Fruit fly (Drosophila melanogaster) whole organism, embryonic: ENCODE measurements around the gene ct.

Source experiments
- ATbp ChIP-seq: fragments of 200-800 bp; sonication (Bioruptor generic); optimal IDR thresholded peaks from 2 replicates; lab custom pipeline; 2017; ENCODE audit warnings: missing biosample characterization, mild to moderate bottlenecking, missing genetic modification characterization, missing genetic modification reagents
- Ada2b ChIP-seq: fragments of 200-800 bp; sonication (Bioruptor generic); IDR thresholded peaks from 2 replicates; pipeline ENCODE4 v1.3.6; 2022; ENCODE audit warnings: missing biosample characterization, missing genetic modification characterization
- B-H1 ChIP-seq: fragments of 200-800 bp; sonication (Bioruptor generic); IDR thresholded peaks from 3 replicates; pipeline ENCODE4 v1.3.6; 2022; ENCODE audit warnings: missing biosample characterization, missing genetic modification characterization
- BEAF-32 ChIP-seq: fragments of 200-800 bp; sonication (Bioruptor generic); optimal IDR thresholded peaks from 3 replicates; lab custom pipeline; 2017; ENCODE audit warnings: missing biosample characterization, missing genetic modification characterization, mild to moderate bottlenecking, moderate library complexity, missing genetic modification reagents
- CG10565 ChIP-seq: fragments of 200-800 bp; sonication (Bioruptor generic); optimal IDR thresholded peaks from 3 replicates; lab custom pipeline; 2016; ENCODE audit warnings: missing biosample characterization, mild to moderate bottlenecking, missing genetic modification characterization
- CG11247 ChIP-seq: fragments of 200-800 bp; sonication (Bioruptor generic); IDR thresholded peaks from 2 replicates; pipeline ENCODE4 v1.3.6; 2022; ENCODE audit warnings: missing biosample characterization, missing genetic modification characterization
- CG12236 ChIP-seq: fragments of 200-800 bp; sonication (Bioruptor generic); optimal IDR thresholded peaks from 2 replicates; lab custom pipeline; 2016; ENCODE audit warnings: missing biosample characterization, missing genetic modification characterization
- CG13424 ChIP-seq: fragments of 200-800 bp; sonication (Bioruptor generic); optimal IDR thresholded peaks from 2 replicates; lab custom pipeline; 2019; ENCODE audit warnings: missing biosample characterization, mild to moderate bottlenecking, missing genetic modification characterization, moderate library complexity
- CG15073 ChIP-seq: fragments of 200-800 bp; sonication (Bioruptor generic); optimal IDR thresholded peaks from 2 replicates; lab custom pipeline; 2016; ENCODE audit warnings: missing biosample characterization, missing genetic modification characterization
- CG15696 ChIP-seq: fragments of 200-800 bp; sonication (Bioruptor generic); optimal IDR thresholded peaks from 2 replicates; lab custom pipeline; 2019; ENCODE audit warnings: missing biosample characterization, mild to moderate bottlenecking, missing genetic modification characterization, moderate library complexity
- CG16815 ChIP-seq: fragments of 200-800 bp; sonication (Bioruptor generic); optimal IDR thresholded peaks from 3 replicates; lab custom pipeline; 2017; ENCODE audit warnings: missing biosample characterization, mild to moderate bottlenecking, missing genetic modification characterization
- CG17359 ChIP-seq: fragments of 200-800 bp; sonication (Bioruptor generic); optimal IDR thresholded peaks from 3 replicates; lab custom pipeline; 2018; ENCODE audit warnings: missing biosample characterization, mild to moderate bottlenecking, missing genetic modification characterization, moderate library complexity
- CG18476 ChIP-seq: fragments of 200-800 bp; sonication (Bioruptor generic); optimal IDR thresholded peaks from 2 replicates; lab custom pipeline; 2016; ENCODE audit warnings: missing biosample characterization, mild to moderate bottlenecking, missing genetic modification characterization
- CG18764 ChIP-seq: fragments of 200-800 bp; sonication (Bioruptor generic); optimal IDR thresholded peaks from 3 replicates; lab custom pipeline; 2016; ENCODE audit warnings: missing biosample characterization, missing genetic modification characterization
- CG2199 ChIP-seq: fragments of 200-800 bp; sonication (Bioruptor generic); IDR thresholded peaks from 3 replicates; pipeline ENCODE4 v1.3.6; 2022; ENCODE audit warnings: missing biosample characterization, missing genetic modification characterization
- CG32532 ChIP-seq: fragments of 200-800 bp; sonication (Bioruptor generic); IDR thresholded peaks from 2 replicates; pipeline ENCODE4 v1.3.6; 2022; ENCODE audit warnings: missing biosample characterization, missing genetic modification characterization
- CG34224 ChIP-seq: fragments of 200-800 bp; sonication (Bioruptor generic); IDR thresholded peaks from 3 replicates; pipeline ENCODE4 v1.3.6; 2022; ENCODE audit warnings: missing biosample characterization, missing genetic modification characterization; ENCODE audit not compliant: partially characterized antibody
- CG4424 ChIP-seq: fragments of 200-800 bp; sonication (Bioruptor generic); optimal IDR thresholded peaks from 3 replicates; lab custom pipeline; 2016; ENCODE audit warnings: missing biosample characterization, missing genetic modification characterization
- CG8388 ChIP-seq: fragments of 200-800 bp; sonication (Bioruptor generic); optimal IDR thresholded peaks from 2 replicates; lab custom pipeline; 2019; ENCODE audit warnings: missing biosample characterization, mild to moderate bottlenecking, missing genetic modification characterization, moderate library complexity
- CG9727 ChIP-seq: fragments of 200-800 bp; sonication (Bioruptor generic); optimal IDR thresholded peaks from 3 replicates; lab custom pipeline; 2017; ENCODE audit warnings: missing biosample characterization, mild to moderate bottlenecking, missing genetic modification characterization
- CG9797 ChIP-seq: fragments of 200-800 bp; sonication (Bioruptor generic); optimal IDR thresholded peaks from 3 replicates; lab custom pipeline; 2018; ENCODE audit warnings: missing biosample characterization, mild to moderate bottlenecking, missing genetic modification characterization
- Camta ChIP-seq: fragments of 200-800 bp; sonication (Bioruptor generic); optimal IDR thresholded peaks from 2 replicates; lab custom pipeline; 2016; ENCODE audit warnings: missing biosample characterization, missing genetic modification characterization
- D19B ChIP-seq: fragments of 200-800 bp; sonication (Bioruptor generic); optimal IDR thresholded peaks from 2 replicates; lab custom pipeline; 2017; ENCODE audit warnings: missing biosample characterization, mild to moderate bottlenecking, missing genetic modification characterization
- Dref ChIP-seq: fragments of 200-800 bp; sonication (Bioruptor generic); IDR thresholded peaks from 2 replicates; pipeline ENCODE4 v1.3.6; 2022; ENCODE audit warnings: missing biosample characterization, missing genetic modification characterization
- Hey ChIP-seq: fragments of 200-800 bp; sonication (Bioruptor generic); optimal IDR thresholded peaks from 3 replicates; lab custom pipeline; 2018; ENCODE audit warnings: missing biosample characterization, mild to moderate bottlenecking, missing genetic modification characterization
- Med ChIP-seq: fragments of 200-800 bp; sonication (Bioruptor generic); peaks from one replicate; lab custom pipeline; 2016; ENCODE audit warnings: missing biosample characterization, missing genetic modification characterization, mild to moderate bottlenecking, inconsistent platforms, moderate library complexity
- Meics ChIP-seq: fragments of 200-800 bp; sonication (Bioruptor generic); optimal IDR thresholded peaks from 2 replicates; lab custom pipeline; 2017; ENCODE audit warnings: missing biosample characterization, mild to moderate bottlenecking, missing genetic modification characterization
- NC2β ChIP-seq: fragments of 200-800 bp; sonication (Bioruptor generic); optimal IDR thresholded peaks from 2 replicates; lab custom pipeline; 2016; ENCODE audit warnings: missing biosample characterization, missing genetic modification characterization
- Ravus ChIP-seq: fragments of 200-800 bp; sonication (Bioruptor generic); IDR thresholded peaks from 2 replicates; pipeline ENCODE4 v1.3.6; 2022; ENCODE audit warnings: missing biosample characterization, missing genetic modification characterization
- Taf1 ChIP-seq: fragments of 200-800 bp; sonication (Bioruptor generic); IDR thresholded peaks from 2 replicates; pipeline ENCODE4 v1.3.6; 2022; ENCODE audit warnings: missing biosample characterization, missing genetic modification characterization
- amos ChIP-seq: fragments of 200-800 bp; sonication (Bioruptor generic); IDR thresholded peaks from 2 replicates; pipeline ENCODE4 v1.3.6; 2022; ENCODE audit warnings: missing biosample characterization, missing genetic modification characterization; ENCODE audit not compliant: partially characterized antibody
- ara ChIP-seq: fragments of 200-800 bp; sonication (Bioruptor generic); IDR thresholded peaks from 2 replicates; pipeline ENCODE4 v1.3.6; 2022; ENCODE audit warnings: missing biosample characterization, missing genetic modification characterization
- bab2 ChIP-seq: fragments of 200-800 bp; sonication (Bioruptor generic); optimal IDR thresholded peaks from 2 replicates; lab custom pipeline; 2016; ENCODE audit warnings: missing biosample characterization, missing genetic modification characterization
- chif ChIP-seq, 2 experiments: fragments of 200-800 bp; sonication (Bioruptor generic); optimal IDR thresholded peaks; 3 replicates each; lab custom pipeline; 2016; ENCODE audit warnings: missing biosample characterization in 2 of 2, missing genetic modification characterization in 2 of 2
- chm ChIP-seq: fragments of 200-800 bp; sonication (Bioruptor generic); IDR thresholded peaks from 2 replicates; pipeline ENCODE4 v1.3.6; 2022; ENCODE audit warnings: missing biosample characterization, missing genetic modification characterization
- dan ChIP-seq: fragments of 200-800 bp; sonication (Bioruptor generic); IDR thresholded peaks from 2 replicates; pipeline ENCODE4 v1.3.6; 2022; ENCODE audit warnings: missing biosample characterization, missing genetic modification characterization
- exex ChIP-seq: fragments of 200-800 bp; sonication (Bioruptor generic); optimal IDR thresholded peaks from 4 replicates; lab custom pipeline; 2018; ENCODE audit warnings: missing biosample characterization, mild to moderate bottlenecking, missing genetic modification characterization, moderate library complexity
- fd3F ChIP-seq: fragments of 200-800 bp; sonication (Bioruptor generic); optimal IDR thresholded peaks from 2 replicates; lab custom pipeline; 2018; ENCODE audit warnings: missing biosample characterization, mild to moderate bottlenecking, missing genetic modification characterization, moderate library complexity
- ham ChIP-seq: fragments of 200-800 bp; sonication (Bioruptor generic); IDR thresholded peaks from 2 replicates; pipeline ENCODE4 v1.3.6; 2022; ENCODE audit warnings: missing biosample characterization, missing genetic modification characterization
- lilli ChIP-seq: fragments of 200-800 bp; sonication (Bioruptor generic); optimal IDR thresholded peaks from 3 replicates; lab custom pipeline; 2016; ENCODE audit warnings: missing biosample characterization, missing genetic modification characterization
- nom ChIP-seq: fragments of 200-800 bp; sonication (Bioruptor generic); optimal IDR thresholded peaks from 2 replicates; lab custom pipeline; 2017; ENCODE audit warnings: missing biosample characterization, missing genetic modification characterization, mild to moderate bottlenecking, moderate library complexity, missing genetic modification reagents
- pita ChIP-seq: fragments of 200-800 bp; sonication (Bioruptor generic); optimal IDR thresholded peaks from 2 replicates; lab custom pipeline; 2017; ENCODE audit warnings: missing biosample characterization, mild to moderate bottlenecking, missing genetic modification characterization
- pum ChIP-seq: fragments of 200-800 bp; sonication (Bioruptor generic); optimal IDR thresholded peaks from 2 replicates; lab custom pipeline; 2016; ENCODE audit warnings: missing biosample characterization, missing genetic modification characterization
- shn ChIP-seq: fragments of 200-800 bp; sonication (Bioruptor generic); optimal IDR thresholded peaks from 3 replicates; lab custom pipeline; 2016; ENCODE audit warnings: missing biosample characterization, missing genetic modification characterization
- stwl ChIP-seq: fragments of 200-800 bp; sonication (Bioruptor generic); optimal IDR thresholded peaks from 3 replicates; lab custom pipeline; 2018; ENCODE audit warnings: missing biosample characterization, mild to moderate bottlenecking, missing genetic modification characterization, moderate library complexity
- tin ChIP-seq: fragments of 200-800 bp; sonication (Bioruptor generic); optimal IDR thresholded peaks from 3 replicates; lab custom pipeline; 2016; ENCODE audit warnings: missing biosample characterization, missing genetic modification characterization
- trem ChIP-seq: fragments of 200-800 bp; optimal IDR thresholded peaks from 3 replicates; lab custom pipeline; 2019; ENCODE audit warnings: missing biosample characterization, mild to moderate bottlenecking, missing genetic modification characterization, moderate library complexity
- trh ChIP-seq: fragments of 200-800 bp; sonication (Bioruptor generic); optimal IDR thresholded peaks from 2 replicates; lab custom pipeline; 2016; ENCODE audit warnings: missing biosample characterization, missing genetic modification characterization
- vfl ChIP-seq: fragments of 200-800 bp; sonication (Bioruptor generic); optimal IDR thresholded peaks from 2 replicates; lab custom pipeline; 2016; ENCODE audit warnings: missing biosample characterization, missing genetic modification characterization
- vnd ChIP-seq: fragments of 200-800 bp; sonication (Bioruptor generic); IDR thresholded peaks from 3 replicates; pipeline ENCODE4 v1.3.6; 2022; ENCODE audit warnings: missing biosample characterization, missing genetic modification characterization; ENCODE audit not compliant: partially characterized antibody
- yki ChIP-seq: fragments of >200 bp; optimal IDR thresholded peaks from 3 replicates; lab custom pipeline; 2018
- zfh2 ChIP-seq: fragments of 200-800 bp; sonication (Bioruptor generic); optimal IDR thresholded peaks from 2 replicates; lab custom pipeline; 2016; ENCODE audit warnings: missing biosample characterization, missing genetic modification characterization

ct gene

dm6 chrX:7579810-7580209 is 28.4 kb upstream of the ct start (continued):
- no peak for TF ChIP-seq vnd (GFP tag; lab: Robert Waterston, UW)
- no peak for TF ChIP-seq CG8388 (GFP tag; lab: Kevin White, UChicago)
- no peak for TF ChIP-seq fd3F (GFP tag; lab: Kevin White, UChicago)
- no peak for TF ChIP-seq zfh2 (GFP tag; lab: Kevin White, UChicago)
- TF ChIP-seq CG2199 (GFP tag; lab: Robert Waterston, UW): no peak
- TF ChIP-seq Camta (GFP tag; lab: Kevin White, UChicago): peak; percentile 9
- TF ChIP-seq stwl (tag; lab: Kevin White, UChicago): no peak
- no peak for TF ChIP-seq CG4424
- TF ChIP-seq Taf1 (GFP tag; lab: Robert Waterston, UW): no peak
- no peak for TF ChIP-seq CG13424 (tag; lab: Kevin White, UChicago)
- no peak for TF ChIP-seq CG16815
- TF ChIP-seq CG15696: peak; percentile 52
- no peak for TF ChIP-seq CG12236
- no peak for TF ChIP-seq pita (GFP tag; lab: Kevin White, UChicago)
- TF ChIP-seq CG18476: peak; percentile 6
- no peak for TF ChIP-seq Ravus
- no peak for TF ChIP-seq bab2 (GFP tag; lab: Kevin White, UChicago)
- TF ChIP-seq chm: peak; percentile 32; the same call in 1 of the 2 replicates
- TF ChIP-seq CG17359 (tag; lab: Kevin White, UChicago): no peak
- TF ChIP-seq amos: no peak
- TF ChIP-seq B-H1: no peak
- TF ChIP-seq tin (GFP tag; lab: Kevin White, UChicago): no peak
- TF ChIP-seq nom (GFP tag; lab: Kevin White, UChicago): no peak
- peak; percentile 47 for TF ChIP-seq ATbp (GFP tag; lab: Kevin White, UChicago)
- no peak for TF ChIP-seq pum (GFP tag; lab: Kevin White, UChicago)
- no peak for TF ChIP-seq CG9797 (GFP tag; lab: Kevin White, UChicago)
- TF ChIP-seq yki: no peak
- no peak for TF ChIP-seq trem (tag; lab: Kevin White, UChicago)
- no peak for TF ChIP-seq shn (GFP tag; lab: Kevin White, UChicago)
- no peak for TF ChIP-seq dan
- TF ChIP-seq CG15073 (GFP tag; lab: Kevin White, UChicago): no peak
- TF ChIP-seq Ada2b (GFP tag; lab: Robert Waterston, UW): no peak
- TF ChIP-seq vfl (GFP tag; lab: Kevin White, UChicago): no peak
- TF ChIP-seq Hey (tag; lab: Kevin White, UChicago): no peak
- TF ChIP-seq CG18764 (GFP tag; lab: Kevin White, UChicago): peak; percentile 13
- no peak for TF ChIP-seq BEAF-32 (GFP tag; lab: Kevin White, UChicago)
- TF ChIP-seq lilli (GFP tag; lab: Kevin White, UChicago): no peak
- TF ChIP-seq CG11247: no peak
- no peak for TF ChIP-seq CG10565 (GFP tag; lab: Kevin White, UChicago)
- TF ChIP-seq chif (GFP tag; optimal IDR thresholded peaks at IDR 0.05; lab: Kevin White, UChicago): peak in 1 of 2 experiments; percentile 12
- no peak for TF ChIP-seq exex
- no peak for TF ChIP-seq Meics (GFP tag; lab: Kevin White, UChicago)
- peak; percentile 43 for TF ChIP-seq NC2β (GFP tag; lab: Kevin White, UChicago)
- no peak; the same call in 1 of the 2 replicates for TF ChIP-seq ara (GFP tag; lab: Robert Waterston, UW)
- peak; percentile 3 for TF ChIP-seq trh
- no peak for TF ChIP-seq D19B (GFP tag; lab: Kevin White, UChicago)
- TF ChIP-seq Med: peak; percentile 76
- peak; percentile 36 for TF ChIP-seq CG9727 (GFP tag; lab: Kevin White, UChicago)
- TF ChIP-seq ham (GFP tag; lab: Robert Waterston, UW): no peak
- TF ChIP-seq Dref (GFP tag; lab: Robert Waterston, UW): no peak
- TF ChIP-seq CG34224 (GFP tag; lab: Robert Waterston, UW): no peak
- TF ChIP-seq CG32532 (GFP tag; lab: Robert Waterston, UW): no peak
